Worm (Caenorhabditis elegans): ENCODE results near the gene top-2.

The top-2 gene

DNA sequence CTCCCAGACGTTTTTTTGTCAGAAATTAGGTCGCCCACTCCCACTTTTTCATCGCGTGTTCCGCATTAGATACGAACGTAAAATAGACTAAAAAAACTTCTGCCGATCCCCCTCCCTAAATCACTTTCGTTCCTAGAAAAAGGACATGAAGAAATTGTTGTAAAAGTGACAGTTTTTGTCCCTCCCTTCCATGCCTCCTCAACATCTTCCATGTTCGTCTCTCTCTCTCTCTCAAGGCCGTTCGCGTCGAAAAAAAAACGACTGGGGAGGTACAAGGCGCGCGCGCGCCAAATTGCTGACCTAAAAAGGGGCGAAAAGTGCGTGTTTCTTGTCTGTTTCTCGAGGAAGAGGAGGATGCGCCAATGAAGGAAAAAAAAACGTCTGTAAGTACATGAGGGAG, 53.8 kb downstream of the top-2 start:
- TF ChIP-seq zag-1 (tag; optimal IDR thresholded peaks at IDR 0.05) (no peak), lin-13 (GFP tag; optimal IDR thresholded peaks at IDR 0.05) (no peak), ces-1 (GFP tag; optimal IDR thresholded peaks at IDR 0.05) (no peak), Y105C5A.15 (GFP tag; IDR thresholded peaks at IDR 0.05) (no peak), nhr-10 (tag; optimal IDR thresholded peaks at IDR 0.05) (no peak), hlh-11 (tag; optimal IDR thresholded peaks at IDR 0.05) (peak; percentile 45), arid-1 (GFP tag; conservative IDR thresholded peaks at IDR 0.05) (no peak), dmd-9 (GFP tag; IDR thresholded peaks at IDR 0.05) (no peak), dpl-1 (GFP tag; optimal IDR thresholded peaks at IDR 0.05) (no peak), nhr-11 (tag; optimal IDR thresholded peaks at IDR 0.05) (no peak), mxl-2 (GFP tag; conservative IDR thresholded peaks at IDR 0.05) (no peak), ztf-7 (tag; optimal IDR thresholded peaks at IDR 0.05) (no peak), ceh-28 (tag; optimal IDR thresholded peaks at IDR 0.05) (no peak), snpc-1.2 (GFP tag; IDR thresholded peaks at IDR 0.05) (no peak), T20F7.1 (GFP tag; optimal IDR thresholded peaks at IDR 0.05) (no peak), daf-16 (GFP tag; optimal IDR thresholded peaks at IDR 0.05) (no peak), daf-16 (tag; optimal IDR thresholded peaks at IDR 0.05) (no peak), zip-11 (GFP tag; IDR thresholded peaks at IDR 0.05) (no peak), unc-39 (tag; optimal IDR thresholded peaks at IDR 0.05) (no peak), lin-38 (GFP tag; IDR thresholded peaks at IDR 0.05) (no peak), ceh-62 (tag; optimal IDR thresholded peaks at IDR 0.05) (no peak), lim-7 (GFP tag; IDR thresholded peaks at IDR 0.05) (no peak), nhr-6 (tag; optimal IDR thresholded peaks at IDR 0.05) (no peak), nhr-111 (GFP tag; optimal IDR thresholded peaks at IDR 0.05) (no peak), jun-1 (tag; optimal IDR thresholded peaks at IDR 0.05) (no peak), aly-2 (tag; optimal IDR thresholded peaks at IDR 0.05) (no peak), zfp-3 (GFP tag; conservative IDR thresholded peaks at IDR 0.05) (no peak), egl-27 (tag; optimal IDR thresholded peaks at IDR 0.05) (no peak), set-16 (GFP tag; IDR thresholded peaks at IDR 0.05) (peak; percentile 13; the same call in 1 of the 2 replicates), zfp-2 (tag; optimal IDR thresholded peaks at IDR 0.05) (no peak), ceh-32 (tag; optimal IDR thresholded peaks at IDR 0.05; ENCODE audit: poor library complexity) (no peak), Y48G9A.11 (GFP tag; IDR thresholded peaks at IDR 0.05) (no peak), dve-1 (tag; optimal IDR thresholded peaks at IDR 0.05; ENCODE audit: insufficient read depth) (peak; percentile 12), saeg-2 (GFP tag; IDR thresholded peaks at IDR 0.05) (no peak), daf-8 (GFP tag; IDR thresholded peaks at IDR 0.05) (no peak), nhr-25 (tag; optimal IDR thresholded peaks at IDR 0.05; ENCODE audit: borderline replicate concordance, insufficient read depth) (peak; percentile 93), mdl-1 (tag; optimal IDR thresholded peaks at IDR 0.05) (peak in 1 of 2 experiments; percentile 41), D1046.2 (GFP tag; IDR thresholded peaks at IDR 0.05) (no peak), ZK337.2 (GFP tag; IDR thresholded peaks at IDR 0.05) (no peak), nhr-42 (GFP tag; IDR thresholded peaks at IDR 0.05) (no peak), hmg-1.1 (GFP tag; IDR thresholded peaks at IDR 0.05) (no peak), nhr-48 (tag; optimal IDR thresholded peaks at IDR 0.05) (peak; percentile 17), ztf-11 (tag; optimal IDR thresholded peaks at IDR 0.05) (no peak), dmd-8 (GFP tag; IDR thresholded peaks at IDR 0.05) (no peak), rbr-2 (tag; optimal IDR thresholded peaks at IDR 0.05) (no peak), ceh-44 (GFP tag; IDR thresholded peaks at IDR 0.05) (no peak), aha-1 (tag) (no peak), ctbp-1 (GFP tag; IDR thresholded peaks at IDR 0.05) (no peak), unc-130 (GFP tag; optimal IDR thresholded peaks at IDR 0.05) (no peak), attf-4 (tag; optimal IDR thresholded peaks at IDR 0.05) (no peak), mes-2 (tag; optimal IDR thresholded peaks at IDR 0.05; ENCODE audit: poor library complexity, severe bottlenecking) (no peak), Y75B8A.6 (GFP tag; IDR thresholded peaks at IDR 0.05) (no peak), madf-9 (GFP tag; conservative IDR thresholded peaks at IDR 0.05) (no peak)

All from whole organism, L4 larva.